Worm (Caenorhabditis elegans) whole organism, early embryonic: ENCODE data around the gene add-1.

ENCODE experiments used
- B0310.2 ChIP-seq: sonication (generic microtip); optimal IDR thresholded peaks from 2 replicates; lab custom pipeline; 2016; ENCODE audit warnings: mild to moderate bottlenecking, missing genetic modification characterization, missing compliant biosample characterization
- aly-1 ChIP-seq: sonication (generic microtip); optimal IDR thresholded peaks from 2 replicates; lab custom pipeline; 2016; ENCODE audit warnings: missing genetic modification characterization, missing compliant biosample characterization
- ama-1 ChIP-seq: fragments of 150-350 bp; optimal IDR thresholded peaks from 2 replicates; lab custom pipeline; 2014
- ceh-13 ChIP-seq: fragments of 200-800 bp; sonication (Bioruptor generic); optimal IDR thresholded peaks from 2 replicates; lab custom pipeline; 2018; ENCODE audit warnings: mild to moderate bottlenecking, missing genetic modification characterization, missing compliant biosample characterization
- ceh-36 ChIP-seq: sonication (generic microtip); optimal IDR thresholded peaks from 2 replicates; lab custom pipeline; 2016; ENCODE audit warnings: missing genetic modification characterization, inconsistent platforms, missing compliant biosample characterization
- ets-7 ChIP-seq: sonication (generic microtip); optimal IDR thresholded peaks from 2 replicates; lab custom pipeline; 2016; ENCODE audit warnings: missing genotype, missing genetic modification characterization, missing compliant biosample characterization
- flt-1 ChIP-seq: fragments of 200-800 bp; sonication (Bioruptor generic); IDR thresholded peaks from 2 replicates; pipeline ENCODE4 v1.3.6; 2022; ENCODE audit warnings: missing genetic modification characterization, missing compliant biosample characterization
- hmbx-1 ChIP-seq: sonication (generic microtip); optimal IDR thresholded peaks from 2 replicates; lab custom pipeline; 2016; ENCODE audit warnings: mild to moderate bottlenecking, missing genetic modification characterization, missing compliant biosample characterization
- hmg-4 ChIP-seq: fragments of 200-800 bp; sonication (Bioruptor generic); optimal IDR thresholded peaks from 2 replicates; lab custom pipeline; 2018; ENCODE audit warnings: mild to moderate bottlenecking, missing genetic modification characterization, missing compliant biosample characterization
- pes-1 ChIP-seq: fragments of 200-800 bp; sonication (Bioruptor generic); IDR thresholded peaks from 2 replicates; pipeline ENCODE4 v1.3.6; 2022; ENCODE audit warnings: missing genetic modification reagents, missing genetic modification characterization, missing compliant biosample characterization
- scrt-1 ChIP-seq: fragments of 200-800 bp; sonication (Bioruptor generic); IDR thresholded peaks from 2 replicates; pipeline ENCODE4 v1.3.6; 2022; ENCODE audit warnings: missing genetic modification characterization, missing compliant biosample characterization
- sea-1 ChIP-seq: fragments of 200-800 bp; sonication (Bioruptor generic); conservative IDR thresholded peaks from 2 replicates; pipeline ENCODE4 v1.3.6; 2022; ENCODE audit warnings: missing genetic modification characterization, missing compliant biosample characterization
- tra-4 ChIP-seq: sonication (generic microtip); optimal IDR thresholded peaks from 2 replicates; lab custom pipeline; 2017; ENCODE audit warnings: missing genetic modification characterization, missing compliant biosample characterization

DNA sequence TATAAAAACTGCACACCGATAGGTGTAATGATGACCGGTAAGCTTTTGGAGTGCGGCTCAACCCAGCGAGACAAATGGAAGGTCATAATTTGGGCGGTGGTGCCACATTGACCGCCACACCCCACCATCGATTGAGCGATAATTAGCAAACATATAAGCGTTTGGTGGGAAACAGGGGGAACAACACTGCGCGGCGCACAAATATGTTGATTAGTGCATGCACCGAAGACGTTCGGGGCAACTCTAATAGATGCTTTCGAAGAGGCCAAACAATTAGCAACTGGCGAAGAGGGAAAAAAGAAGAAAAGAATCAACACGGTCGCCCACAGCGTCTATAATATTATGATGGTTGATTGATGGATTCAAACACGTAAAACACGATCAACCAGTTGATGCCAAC is 21.5 kb upstream of the add-1 start:
- TF ChIP-seq B0310.2 (tag; lab: Kevin White, UChicago) (no peak), sea-1 (GFP tag; lab: Robert Waterston, UW) (no peak), ama-1 (lab: Kevin White, UChicago) (no peak), ceh-13 (GFP tag; lab: Kevin White, UChicago) (no peak), hmbx-1 (tag; lab: Kevin White, UChicago) (no peak), pes-1 (GFP tag; lab: Robert Waterston, UW) (no peak), ceh-36 (no peak), ets-7 (tag; lab: Kevin White, UChicago) (no peak), flt-1 (GFP tag; lab: Robert Waterston, UW) (no peak), aly-1 (no peak), hmg-4 (GFP tag; lab: Kevin White, UChicago) (peak; percentile 54), scrt-1 (GFP tag; lab: Robert Waterston, UW) (no peak), tra-4 (tag; lab: Kevin White, UChicago) (no peak)
